Worm (Caenorhabditis elegans) whole organism, young adult: ENCODE measurements around the gene M01F1.9.

Experiments
- B0261.1 ChIP-seq: sonication (generic microtip); optimal IDR thresholded peaks from 2 replicates; lab custom pipeline; 2016; ENCODE audit warnings: mild to moderate bottlenecking, missing genetic modification characterization, moderate library complexity, missing compliant biosample characterization
- C06A6.2 ChIP-seq: fragments of 200-800 bp; sonication (Bioruptor generic); conservative IDR thresholded peaks from 2 replicates; pipeline ENCODE4 v1.3.6; 2022; ENCODE audit warnings: missing genetic modification characterization, missing compliant biosample characterization
- D2030.7 ChIP-seq: fragments of 200-800 bp; sonication (Bioruptor generic); IDR thresholded peaks from 2 replicates; pipeline ENCODE4 v1.3.6; 2022; ENCODE audit warnings: missing genetic modification reagents, missing genetic modification characterization, missing compliant biosample characterization
- F22D6.2 ChIP-seq: sonication (generic microtip); optimal IDR thresholded peaks from 2 replicates; lab custom pipeline; 2016; ENCODE audit warnings: mild to moderate bottlenecking, missing genetic modification characterization, missing compliant biosample characterization
- F52B5.7 ChIP-seq: sonication (generic microtip); optimal IDR thresholded peaks from 2 replicates; lab custom pipeline; 2016; ENCODE audit warnings: mild to moderate bottlenecking, missing genetic modification characterization, missing compliant biosample characterization
- F55B11.4 ChIP-seq: sonication (generic microtip); optimal IDR thresholded peaks from 2 replicates; lab custom pipeline; 2016; ENCODE audit warnings: missing compliant biosample characterization, missing genetic modification characterization, borderline replicate concordance; ENCODE audit not compliant: insufficient read depth
- K11D2.4 ChIP-seq: fragments of 200-800 bp; sonication (Bioruptor generic); IDR thresholded peaks from 2 replicates; pipeline ENCODE4 v1.3.6; 2022; ENCODE audit warnings: missing genetic modification reagents, missing genetic modification characterization, missing compliant biosample characterization
- K12H6.12 ChIP-seq: fragments of 200-800 bp; sonication (Bioruptor generic); optimal IDR thresholded peaks from 2 replicates; lab custom pipeline; 2018; ENCODE audit warnings: mild to moderate bottlenecking, missing genetic modification characterization, missing compliant biosample characterization
- Y53F4B.3 ChIP-seq: fragments of 200-800 bp; sonication (Bioruptor generic); IDR thresholded peaks from 2 replicates; pipeline ENCODE4 v1.3.6; 2022; ENCODE audit warnings: missing genetic modification reagents, missing genetic modification characterization, missing compliant biosample characterization
- Y53G8AR.9 ChIP-seq: fragments of 200-800 bp; sonication (Bioruptor generic); conservative IDR thresholded peaks from 2 replicates; pipeline ENCODE4 v1.3.6; 2022; ENCODE audit warnings: missing genetic modification reagents, missing genetic modification characterization, missing compliant biosample characterization
- Y79H2A.3 ChIP-seq: fragments of 200-800 bp; sonication (Bioruptor generic); conservative IDR thresholded peaks from 2 replicates; pipeline ENCODE4 v1.3.6; 2022; ENCODE audit warnings: missing genetic modification reagents, missing genetic modification characterization, missing compliant biosample characterization
- Y95B8A.8 ChIP-seq: fragments of 200-800 bp; sonication (Bioruptor generic); IDR thresholded peaks from 2 replicates; pipeline ENCODE4 v1.3.6; 2022; ENCODE audit warnings: missing genetic modification reagents, missing genetic modification characterization, missing compliant biosample characterization
- ama-1 ChIP-seq, 3 experiments: fragments of 150-350 bp in 1 of 3; sonication (generic microtip) in 2 of 3; optimal IDR thresholded peaks; 2 replicates each; lab custom pipeline; 2014 to 2018; ENCODE audit warnings: missing biosample characterization in 2 of 3, missing genetic modification characterization in 2 of 3, missing genetic modification reagents in 2 of 3
- aptf-3 ChIP-seq: fragments of 200-800 bp; sonication (Bioruptor generic); IDR thresholded peaks from 2 replicates; pipeline ENCODE4 v1.3.6; 2022; ENCODE audit warnings: missing genetic modification characterization, missing compliant biosample characterization
- athp-1 ChIP-seq: sonication (generic microtip); optimal IDR thresholded peaks from 2 replicates; lab custom pipeline; 2017; ENCODE audit warnings: mild to moderate bottlenecking, missing genetic modification characterization, missing compliant biosample characterization
- attf-6 ChIP-seq: fragments of 200-800 bp; sonication (Bioruptor generic); IDR thresholded peaks from 2 replicates; pipeline ENCODE4 v1.3.6; 2022; ENCODE audit warnings: missing genetic modification reagents, missing genetic modification characterization, missing compliant biosample characterization
- bed-1 ChIP-seq: fragments of 200-800 bp; sonication (Bioruptor generic); IDR thresholded peaks from 2 replicates; pipeline ENCODE4 v1.3.6; 2022; ENCODE audit warnings: missing genetic modification reagents, missing genetic modification characterization, missing compliant biosample characterization
- ceh-27 ChIP-seq: fragments of 200-800 bp; sonication (Bioruptor generic); optimal IDR thresholded peaks from 2 replicates; lab custom pipeline; 2018; ENCODE audit warnings: mild to moderate bottlenecking, missing genetic modification characterization, moderate library complexity, missing compliant biosample characterization
- ceh-58 ChIP-seq: fragments of 200-800 bp; sonication (Bioruptor generic); IDR thresholded peaks from 2 replicates; pipeline ENCODE4 v1.3.6; 2022; ENCODE audit warnings: missing genetic modification characterization, missing compliant biosample characterization
- ceh-79 ChIP-seq: sonication (generic microtip); optimal IDR thresholded peaks from 2 replicates; lab custom pipeline; 2017; ENCODE audit warnings: mild to moderate bottlenecking, missing genetic modification characterization, missing compliant biosample characterization
- chd-7 ChIP-seq: sonication (generic microtip); optimal IDR thresholded peaks from 2 replicates; lab custom pipeline; 2016; ENCODE audit warnings: mild to moderate bottlenecking, missing genetic modification characterization, moderate library complexity, missing compliant biosample characterization
- efl-1 ChIP-seq: fragments of 150-350 bp; optimal IDR thresholded peaks from 2 replicates; lab custom pipeline; 2014; ENCODE audit warnings: missing biosample characterization, missing genetic modification reagents, missing genetic modification characterization
- egl-44 ChIP-seq: fragments of 200-800 bp; sonication (Bioruptor generic); IDR thresholded peaks from 2 replicates; pipeline ENCODE4 v1.3.6; 2022; ENCODE audit warnings: missing genetic modification reagents, missing genetic modification characterization, missing compliant biosample characterization
- ekl-4 ChIP-seq: fragments of 200-800 bp; sonication (Bioruptor generic); IDR thresholded peaks from 2 replicates; pipeline ENCODE4 v1.3.6; 2022; ENCODE audit warnings: missing genetic modification reagents, missing genetic modification characterization, missing compliant biosample characterization
- him-1 ChIP-seq: sonication (generic microtip); optimal IDR thresholded peaks from 2 replicates; lab custom pipeline; 2016; ENCODE audit warnings: missing genotype, missing genetic modification reagents, missing genetic modification characterization, missing compliant biosample characterization
- hlh-12 ChIP-seq: sonication (generic microtip); optimal IDR thresholded peaks from 2 replicates; lab custom pipeline; 2016; ENCODE audit warnings: missing genetic modification characterization, missing compliant biosample characterization
- hrde-1 ChIP-seq: sonication (generic microtip); optimal IDR thresholded peaks from 2 replicates; lab custom pipeline; 2016; ENCODE audit warnings: missing genetic modification characterization, mild to moderate bottlenecking, missing compliant biosample characterization, moderate library complexity, missing genotype, missing genetic modification reagents, borderline replicate concordance
- hsf-1 ChIP-seq: fragments of 200-800 bp; sonication (Bioruptor generic); IDR thresholded peaks from 2 replicates; pipeline ENCODE4 v1.3.6; 2022; ENCODE audit warnings: missing genetic modification reagents, missing genetic modification characterization, missing compliant biosample characterization
- lin-35 ChIP-seq, 3 experiments: fragments of 150-350 bp in 2 of 3; sonication (generic microtip) in 1 of 3; optimal IDR thresholded peaks; 2 replicates each; lab custom pipeline; 2014 to 2018; ENCODE audit warnings: missing biosample characterization in 3 of 3, missing genetic modification characterization in 3 of 3, missing genetic modification reagents in 3 of 3
- lir-1 ChIP-seq: fragments of 200-800 bp; sonication (Bioruptor generic); conservative IDR thresholded peaks from 2 replicates; pipeline ENCODE4 v1.3.6; 2022; ENCODE audit warnings: missing genetic modification reagents, missing genetic modification characterization, missing compliant biosample characterization
- madf-3 ChIP-seq: fragments of 200-800 bp; sonication (Bioruptor generic); IDR thresholded peaks from 2 replicates; pipeline ENCODE4 v1.3.6; 2022; ENCODE audit warnings: missing genetic modification reagents, missing genetic modification characterization, missing compliant biosample characterization
- mes-4 ChIP-seq: sonication (generic microtip); optimal IDR thresholded peaks from 2 replicates; lab custom pipeline; 2016; ENCODE audit warnings: missing genotype, missing genetic modification characterization, missing compliant biosample characterization
- nfya-2 ChIP-seq: fragments of 200-800 bp; sonication (Bioruptor generic); IDR thresholded peaks from 2 replicates; pipeline ENCODE4 v1.3.6; 2022; ENCODE audit warnings: missing genetic modification reagents, missing genetic modification characterization, missing compliant biosample characterization
- pha-4 ChIP-seq: fragments of 150-350 bp; sonication (generic microtip); optimal IDR thresholded peaks from 2 replicates; lab custom pipeline; 2014; ENCODE audit warnings: missing biosample characterization, missing genetic modification reagents, missing genetic modification characterization
- rcor-1 ChIP-seq: fragments of 200-800 bp; sonication (Bioruptor generic); IDR thresholded peaks from 2 replicates; pipeline ENCODE4 v1.3.6; 2022; ENCODE audit warnings: missing genetic modification reagents, missing genetic modification characterization, missing compliant biosample characterization
- rpc-1 ChIP-seq, 2 experiments: fragments of 150-350 bp in 1 of 2; sonication (generic microtip) in 1 of 2; optimal IDR thresholded peaks; 2 replicates each; lab custom pipeline; 2014 to 2018; ENCODE audit warnings: missing biosample characterization in 1 of 2, missing genetic modification characterization in 1 of 2, missing genetic modification reagents in 1 of 2, missing genotype in 1 of 2
- snpc-1.1 ChIP-seq: sonication (generic microtip); optimal IDR thresholded peaks from 2 replicates; lab custom pipeline; 2017; ENCODE audit warnings: missing genetic modification characterization, mild to moderate bottlenecking, missing compliant biosample characterization, antibody characterized with exemption, moderate library complexity, missing genotype, missing genetic modification reagents; ENCODE audit not compliant: insufficient read depth
- snpc-1.3 ChIP-seq: sonication (generic microtip); optimal IDR thresholded peaks from 2 replicates; lab custom pipeline; 2017; ENCODE audit warnings: missing genetic modification characterization, mild to moderate bottlenecking, missing compliant biosample characterization, antibody characterized with exemption, moderate library complexity, missing genotype, missing genetic modification reagents; ENCODE audit not compliant: insufficient read depth
- somi-1 ChIP-seq: fragments of 200-800 bp; sonication (Bioruptor generic); optimal IDR thresholded peaks from 2 replicates; lab custom pipeline; 2018; ENCODE audit warnings: mild to moderate bottlenecking, missing genetic modification characterization, missing compliant biosample characterization
- sptf-2 ChIP-seq: fragments of 200-800 bp; sonication (Bioruptor generic); optimal IDR thresholded peaks from 2 replicates; lab custom pipeline; 2018; ENCODE audit warnings: mild to moderate bottlenecking, missing genetic modification characterization, missing compliant biosample characterization
- tbp1 ChIP-seq: fragments of 200-800 bp; sonication (Bioruptor generic); optimal IDR thresholded peaks from 2 replicates; lab custom pipeline; 2018; ENCODE audit warnings: mild to moderate bottlenecking, missing genetic modification characterization, missing compliant biosample characterization
- tbx-9 ChIP-seq: sonication (generic microtip); optimal IDR thresholded peaks from 2 replicates; lab custom pipeline; 2016; ENCODE audit warnings: borderline replicate concordance, missing genetic modification characterization, inconsistent platforms, missing compliant biosample characterization
- tlf-1 ChIP-seq: fragments of 200-800 bp; sonication (Bioruptor generic); optimal IDR thresholded peaks from 2 replicates; lab custom pipeline; 2018; ENCODE audit warnings: mild to moderate bottlenecking, missing genetic modification characterization, missing compliant biosample characterization
- unc-130 ChIP-seq: sonication (generic microtip); optimal IDR thresholded peaks from 2 replicates; lab custom pipeline; 2016; ENCODE audit warnings: missing genetic modification reagents, missing genetic modification characterization, missing compliant biosample characterization
- unc-62 ChIP-seq: fragments of 150-350 bp; optimal IDR thresholded peaks from 2 replicates; lab custom pipeline; 2014; ENCODE audit warnings: missing biosample characterization, missing genetic modification reagents, missing genetic modification characterization
- ztf-18 ChIP-seq: sonication (generic microtip); optimal IDR thresholded peaks from 2 replicates; lab custom pipeline; 2016; ENCODE audit warnings: missing genotype, mild to moderate bottlenecking, missing genetic modification characterization, missing compliant biosample characterization
- ztf-22 ChIP-seq: fragments of 200-800 bp; sonication (Bioruptor generic); optimal IDR thresholded peaks from 2 replicates; lab custom pipeline; 2018; ENCODE audit warnings: mild to moderate bottlenecking, missing genetic modification characterization, moderate library complexity, missing compliant biosample characterization
- ztf-25 ChIP-seq: fragments of 200-800 bp; sonication (Bioruptor generic); IDR thresholded peaks from 2 replicates; pipeline ENCODE4 v1.3.6; 2022; ENCODE audit warnings: missing genetic modification reagents, missing genetic modification characterization, missing compliant biosample characterization

Gene M01F1.9

ce11 chrIII:3456226-3456625, 42.6 kb downstream of the M01F1.9 start (continued):
- TF ChIP-seq nfya-2 (GFP tag; lab: Robert Waterston, UW) (no peak), sptf-2 (no peak), ztf-25 (no peak), ceh-27 (GFP tag; lab: Kevin White, UChicago) (peak; percentile 97), somi-1 (peak; percentile 96), Y79H2A.3 (GFP tag; lab: Robert Waterston, UW) (no peak), ceh-79 (tag; lab: Kevin White, UChicago) (peak; percentile 63), chd-7 (peak; percentile 88), attf-6 (no peak), K11D2.4 (GFP tag; lab: Robert Waterston, UW) (peak; percentile 99), him-1 (tag; lab: Kevin White, UChicago) (peak; percentile 90), madf-3 (GFP tag; lab: Robert Waterston, UW) (peak; percentile 95), snpc-1.1 (tag; lab: Kevin White, UChicago) (peak; percentile 21), ama-1 (optimal IDR thresholded peaks at IDR 0.05; lab: Kevin White, UChicago) (peak; percentile 45), ama-1 (GFP tag; optimal IDR thresholded peaks at IDR 0.05; lab: Kevin White, UChicago) (no peak), rcor-1 (GFP tag; lab: Robert Waterston, UW) (peak; percentile 93), F52B5.7 (peak; percentile 38), bed-1 (GFP tag; lab: Robert Waterston, UW) (no peak), efl-1 (peak; percentile 82), B0261.1 (peak; percentile 36), F55B11.4 (no peak), hlh-12 (tag; lab: Kevin White, UChicago) (no peak), hrde-1 (peak; percentile 4), Y53G8AR.9 (peak; percentile 96), tbp1 (GFP tag; lab: Kevin White, UChicago) (peak; percentile 77), egl-44 (GFP tag; lab: Robert Waterston, UW) (no peak), ztf-18 (tag; lab: Kevin White, UChicago) (peak; percentile 91), athp-1 (peak; percentile 93), aptf-3 (GFP tag; lab: Robert Waterston, UW) (no peak), F22D6.2 (tag; lab: Kevin White, UChicago) (peak; percentile 92), unc-62 (GFP tag; lab: Kevin White, UChicago) (peak; percentile 33), mes-4 (tag; lab: Kevin White, UChicago) (no peak), pha-4 (tag; lab: Kevin White, UChicago) (peak; percentile 96), lir-1 (GFP tag; lab: Robert Waterston, UW) (peak; percentile 98), Y53F4B.3 (no peak), rpc-1 (optimal IDR thresholded peaks at IDR 0.05; lab: Kevin White, UChicago) (peak; percentile 12), rpc-1 (tag; optimal IDR thresholded peaks at IDR 0.05; lab: Kevin White, UChicago) (no peak), C06A6.2 (GFP tag; lab: Robert Waterston, UW) (peak; percentile 94), D2030.7 (GFP tag; lab: Robert Waterston, UW) (peak; percentile 90), ekl-4 (GFP tag; lab: Robert Waterston, UW) (peak; percentile 96), K12H6.12 (tag; lab: Kevin White, UChicago) (peak; percentile 94), snpc-1.3 (tag; lab: Kevin White, UChicago) (peak; percentile 20), hsf-1 (GFP tag; lab: Robert Waterston, UW) (peak; percentile 73), lin-35 (GFP tag; optimal IDR thresholded peaks at IDR 0.05; lab: Kevin White, UChicago) (peak; percentile 63 to 98 (median 85)), tlf-1 (peak; percentile 98), ztf-22 (GFP tag; lab: Kevin White, UChicago) (peak; percentile 60), ceh-58 (GFP tag; lab: Robert Waterston, UW) (no peak), tbx-9 (no peak), unc-130 (GFP tag; lab: Kevin White, UChicago) (peak; percentile 57), Y95B8A.8 (GFP tag; lab: Robert Waterston, UW) (peak; percentile 84)
